Worm (Caenorhabditis elegans) whole organism, L4 larva: ENCODE data around the gene F23H11.2.

Experiments used
- F26F4.8 ChIP-seq: fragments of 200-800 bp; sonication (Bioruptor generic); conservative IDR thresholded peaks from 2 replicates; pipeline ENCODE4 v1.3.6; 2022; ENCODE audit warnings: missing genetic modification characterization, missing compliant biosample characterization
- T20F7.1 ChIP-seq: fragments of 200-800 bp; sonication (Bioruptor generic); optimal IDR thresholded peaks from 2 replicates; lab custom pipeline; 2018; ENCODE audit warnings: mild to moderate bottlenecking, missing genetic modification characterization, missing compliant biosample characterization
- T26A8.4 ChIP-seq: fragments of 200-800 bp; sonication (Bioruptor generic); IDR thresholded peaks from 2 replicates; pipeline ENCODE4 v1.3.6; 2022; ENCODE audit warnings: missing genetic modification characterization, missing compliant biosample characterization
- Y105C5A.15 ChIP-seq: fragments of 200-800 bp; sonication (Bioruptor generic); IDR thresholded peaks from 2 replicates; pipeline ENCODE4 v1.3.6; 2022; ENCODE audit warnings: missing genetic modification characterization, missing compliant biosample characterization
- Y48G9A.11 ChIP-seq: fragments of 200-800 bp; sonication (Bioruptor generic); IDR thresholded peaks from 2 replicates; pipeline ENCODE4 v1.3.6; 2022; ENCODE audit warnings: missing genetic modification reagents, missing genetic modification characterization, missing compliant biosample characterization
- aha-1 ChIP-seq: fragments of 150-350 bp; peaks from one replicate; lab custom pipeline; 2014; ENCODE audit warnings: missing biosample characterization, missing genetic modification characterization
- ama-1 ChIP-seq: fragments of 150-350 bp; optimal IDR thresholded peaks from 2 replicates; lab custom pipeline; 2014; ENCODE audit warnings: inconsistent platforms, mixed read lengths
- attf-4 ChIP-seq: sonication (generic microtip); optimal IDR thresholded peaks from 3 replicates; lab custom pipeline; 2017; ENCODE audit warnings: missing biosample characterization, missing genetic modification characterization
- ceh-82 ChIP-seq: sonication (generic microtip); optimal IDR thresholded peaks from 2 replicates; lab custom pipeline; 2017; ENCODE audit warnings: missing biosample characterization, missing genetic modification characterization
- ces-1 ChIP-seq: fragments of 150-350 bp; sonication (generic microtip); optimal IDR thresholded peaks from 4 replicates; lab custom pipeline; 2014; ENCODE audit warnings: missing biosample characterization, missing genetic modification reagents, missing genetic modification characterization
- daf-12 ChIP-seq: fragments of 150-350 bp; optimal IDR thresholded peaks from 2 replicates; lab custom pipeline; 2014; ENCODE audit warnings: missing biosample characterization, missing genetic modification reagents, missing genetic modification characterization
- daf-8 ChIP-seq: fragments of 200-800 bp; sonication (Bioruptor generic); IDR thresholded peaks from 2 replicates; pipeline ENCODE4 v1.3.6; 2022; ENCODE audit warnings: missing genetic modification characterization, missing compliant biosample characterization
- dmd-6 ChIP-seq: fragments of 200-800 bp; sonication (Bioruptor generic); IDR thresholded peaks from 2 replicates; pipeline ENCODE4 v1.3.6; 2022; ENCODE audit warnings: missing genetic modification reagents, missing genetic modification characterization, missing compliant biosample characterization
- dpl-1 ChIP-seq: fragments of 150-350 bp; optimal IDR thresholded peaks from 2 replicates; lab custom pipeline; 2014; ENCODE audit warnings: missing biosample characterization, missing genetic modification reagents, missing genetic modification characterization
- dve-1 ChIP-seq: sonication (generic microtip); optimal IDR thresholded peaks from 2 replicates; lab custom pipeline; 2017; ENCODE audit warnings: antibody characterized with exemption, mild to moderate bottlenecking, missing genetic modification characterization, missing compliant biosample characterization; ENCODE audit not compliant: insufficient read depth
- egl-43 ChIP-seq: fragments of 200-800 bp; sonication (Bioruptor generic); IDR thresholded peaks from 2 replicates; pipeline ENCODE4 v1.3.6; 2022; ENCODE audit warnings: missing genetic modification reagents, missing genetic modification characterization, missing compliant biosample characterization
- gei-8 ChIP-seq: fragments of 200-800 bp; sonication (Bioruptor generic); optimal IDR thresholded peaks from 2 replicates; lab custom pipeline; 2018; ENCODE audit warnings: mild to moderate bottlenecking, missing genetic modification characterization, missing compliant biosample characterization
- jun-1 ChIP-seq: fragments of 150-350 bp; optimal IDR thresholded peaks from 2 replicates; lab custom pipeline; 2014; ENCODE audit warnings: missing biosample characterization, missing genetic modification reagents, missing genetic modification characterization
- lin-13 ChIP-seq: fragments of 150-350 bp; optimal IDR thresholded peaks from 2 replicates; lab custom pipeline; 2014; ENCODE audit warnings: missing biosample characterization, missing genetic modification reagents, missing genetic modification characterization
- lin-15B ChIP-seq: fragments of 150-350 bp; sonication (generic microtip); optimal IDR thresholded peaks from 3 replicates; lab custom pipeline; 2014; ENCODE audit warnings: missing biosample characterization, missing genetic modification characterization
- lin-38 ChIP-seq: fragments of 200-800 bp; sonication (Bioruptor generic); IDR thresholded peaks from 2 replicates; pipeline ENCODE4 v1.3.6; 2022; ENCODE audit warnings: missing genetic modification reagents, missing genetic modification characterization, missing compliant biosample characterization
- lir-3 ChIP-seq: sonication (generic microtip); optimal IDR thresholded peaks from 2 replicates; lab custom pipeline; 2016; ENCODE audit warnings: mild to moderate bottlenecking, missing genetic modification characterization, missing compliant biosample characterization
- lsy-2 ChIP-seq, 2 experiments: fragments of 150-350 bp in 1 of 2; sonication (generic microtip) in 1 of 2; optimal IDR thresholded peaks; 2 replicates each; lab custom pipeline; 2014 to 2017; ENCODE audit warnings: missing biosample characterization in 2 of 2, missing genetic modification characterization in 2 of 2
- madf-9 ChIP-seq: fragments of 200-800 bp; sonication (Bioruptor generic); conservative IDR thresholded peaks from 2 replicates; pipeline ENCODE4 v1.3.6; 2022; ENCODE audit warnings: missing genetic modification reagents, missing genetic modification characterization, missing compliant biosample characterization
- mdt-29 ChIP-seq: fragments of 200-800 bp; sonication (Bioruptor generic); IDR thresholded peaks from 2 replicates; pipeline ENCODE4 v1.3.6; 2022; ENCODE audit warnings: missing genetic modification reagents, missing genetic modification characterization, missing compliant biosample characterization
- mep-1 ChIP-seq: fragments of 150-350 bp; sonication (generic microtip); optimal IDR thresholded peaks from 3 replicates; lab custom pipeline; 2014; ENCODE audit warnings: missing biosample characterization, missing genetic modification characterization
- mes-2 ChIP-seq: sonication (generic microtip); optimal IDR thresholded peaks from 2 replicates; lab custom pipeline; 2016; ENCODE audit warnings: missing genotype, mild to moderate bottlenecking, missing genetic modification characterization, missing compliant biosample characterization; ENCODE audit not compliant: poor library complexity, severe bottlenecking
- mxl-2 ChIP-seq: fragments of 200-800 bp; sonication (Bioruptor generic); conservative IDR thresholded peaks from 2 replicates; pipeline ENCODE4 v1.3.6; 2022; ENCODE audit warnings: missing genetic modification reagents, missing genetic modification characterization, missing compliant biosample characterization
- mxl-3 ChIP-seq: fragments of 200-800 bp; sonication (Bioruptor generic); optimal IDR thresholded peaks from 2 replicates; lab custom pipeline; 2018; ENCODE audit warnings: mild to moderate bottlenecking, missing genetic modification characterization, missing compliant biosample characterization
- nhr-111 ChIP-seq: fragments of 200-800 bp; sonication (Bioruptor generic); optimal IDR thresholded peaks from 2 replicates; lab custom pipeline; 2018; ENCODE audit warnings: mild to moderate bottlenecking, missing genetic modification characterization, missing compliant biosample characterization
- nhr-237 ChIP-seq: sonication (generic microtip); optimal IDR thresholded peaks from 2 replicates; lab custom pipeline; 2017; ENCODE audit warnings: missing biosample characterization, missing genetic modification characterization
- nhr-28 ChIP-seq: fragments of 150-350 bp; optimal IDR thresholded peaks from 2 replicates; lab custom pipeline; 2014; ENCODE audit warnings: missing biosample characterization, missing genetic modification characterization
- nhr-42 ChIP-seq: fragments of 200-800 bp; sonication (Bioruptor generic); IDR thresholded peaks from 2 replicates; pipeline ENCODE4 v1.3.6; 2022; ENCODE audit warnings: missing genetic modification characterization, missing compliant biosample characterization
- nhr-6 ChIP-seq: fragments of 150-350 bp; optimal IDR thresholded peaks from 2 replicates; lab custom pipeline; 2014; ENCODE audit warnings: missing biosample characterization, missing genetic modification characterization
- nhr-76 ChIP-seq: fragments of 150-350 bp; optimal IDR thresholded peaks from 2 replicates; lab custom pipeline; 2014; ENCODE audit warnings: missing biosample characterization, missing genetic modification characterization
- nhr-77 ChIP-seq: fragments of 150-350 bp; optimal IDR thresholded peaks from 2 replicates; lab custom pipeline; 2014; ENCODE audit warnings: missing biosample characterization, missing genetic modification characterization
- pha-4 ChIP-seq, 2 experiments: fragments of 150-350 bp in 1 of 2; fragments of 200-800 bp in 1 of 2; sonication (Bioruptor generic) in 1 of 2; IDR thresholded peaks in 1 of 2; optimal IDR thresholded peaks in 1 of 2; 2 replicates each; pipeline versions ENCODE4 v1.3.6 to Lab custom; 2014 to 2022; ENCODE audit warnings: missing genetic modification characterization in 2 of 2, missing genetic modification reagents in 2 of 2, missing biosample characterization in 1 of 2, missing compliant biosample characterization in 1 of 2
- php-3 ChIP-seq: fragments of 200-800 bp; sonication (Bioruptor generic); IDR thresholded peaks from 2 replicates; pipeline ENCODE4 v1.3.6; 2022; ENCODE audit warnings: missing genetic modification reagents, missing genetic modification characterization, missing compliant biosample characterization
- rbr-2 ChIP-seq: sonication (generic microtip); optimal IDR thresholded peaks from 2 replicates; lab custom pipeline; 2016; ENCODE audit warnings: missing genotype, missing genetic modification characterization, missing compliant biosample characterization
- sdz-12 ChIP-seq: fragments of 200-800 bp; sonication (Bioruptor generic); optimal IDR thresholded peaks from 2 replicates; lab custom pipeline; 2018; ENCODE audit warnings: mild to moderate bottlenecking, missing genetic modification characterization, missing compliant biosample characterization
- skn-1 ChIP-seq: fragments of 150-350 bp; optimal IDR thresholded peaks from 2 replicates; lab custom pipeline; 2014; ENCODE audit warnings: missing biosample characterization, missing genetic modification characterization
- snpc-1.2 ChIP-seq: fragments of 200-800 bp; sonication (Bioruptor generic); IDR thresholded peaks from 2 replicates; pipeline ENCODE4 v1.3.6; 2022; ENCODE audit warnings: missing genetic modification reagents, missing genetic modification characterization, missing compliant biosample characterization
- snpc-4 ChIP-seq: fragments of 150-350 bp; optimal IDR thresholded peaks from 2 replicates; lab custom pipeline; 2014; ENCODE audit warnings: missing biosample characterization, missing genetic modification characterization
- spr-3 ChIP-seq: fragments of 200-800 bp; sonication (Bioruptor generic); optimal IDR thresholded peaks from 2 replicates; lab custom pipeline; 2018; ENCODE audit warnings: mild to moderate bottlenecking, missing genetic modification characterization, missing compliant biosample characterization
- unc-62 ChIP-seq, 3 experiments: fragments of 150-350 bp in 1 of 3; sonication (generic microtip); optimal IDR thresholded peaks in 2 of 3; peaks in 1 of 3; 1 replicate in 1 of 3; 2 replicates in 2 of 3; lab custom pipeline; 2014 to 2017; ENCODE audit warnings: missing biosample characterization in 3 of 3, missing genetic modification characterization in 3 of 3, missing genetic modification reagents in 3 of 3, missing genotype in 1 of 3
- vab-7 ChIP-seq: fragments of 200-800 bp; sonication (Bioruptor generic); IDR thresholded peaks from 2 replicates; pipeline ENCODE4 v1.3.6; 2022; ENCODE audit warnings: missing genetic modification reagents, missing genetic modification characterization, missing compliant biosample characterization
- zag-1 ChIP-seq: fragments of 150-350 bp; optimal IDR thresholded peaks from 2 replicates; lab custom pipeline; 2014; ENCODE audit warnings: missing biosample characterization, missing genetic modification characterization
- zip-11 ChIP-seq: fragments of 200-800 bp; sonication (Bioruptor generic); IDR thresholded peaks from 2 replicates; pipeline ENCODE4 v1.3.6; 2022; ENCODE audit warnings: missing genetic modification characterization, missing compliant biosample characterization
- zip-2 ChIP-seq: fragments of 150-350 bp; optimal IDR thresholded peaks from 2 replicates; lab custom pipeline; 2014; ENCODE audit warnings: missing biosample characterization, missing genetic modification characterization
- ztf-11 ChIP-seq: fragments of 150-350 bp; optimal IDR thresholded peaks from 2 replicates; lab custom pipeline; 2014; ENCODE audit warnings: missing biosample characterization, missing genetic modification characterization

Gene F23H11.2

ce11 chrIII:907311-907710, 11.8 kb downstream of the F23H11.2 start, which contains the start of gene F23H11.4:
Gene F23H11.4, minus strand, starts transcription at chrIII:907539.
- TF ChIP-seq skn-1 (tag; lab: Kevin White, UChicago): no peak
- no peak for TF ChIP-seq ceh-82 (tag; lab: Kevin White, UChicago)
- peak; percentile 73 for TF ChIP-seq aha-1 (tag; lab: Kevin White, UChicago)
- TF ChIP-seq, all 104 proteins: peak for 1

- TF ChIP-seq Y48G9A.11 (GFP tag; lab: Robert Waterston, UW) (no peak), T20F7.1 (GFP tag; lab: Kevin White, UChicago) (no peak), pha-4 (GFP tag; IDR thresholded peaks at IDR 0.05; lab: Robert Waterston, UW) (no peak), pha-4 (tag; optimal IDR thresholded peaks at IDR 0.05; lab: Kevin White, UChicago) (no peak), ceh-82 (tag; lab: Kevin White, UChicago) (no peak), lin-13 (GFP tag; lab: Kevin White, UChicago) (no peak), mdt-29 (no peak), sdz-12 (no peak), nhr-76 (tag; lab: Kevin White, UChicago) (no peak), daf-12 (tag; lab: Kevin White, UChicago) (no peak), F26F4.8 (GFP tag; lab: Robert Waterston, UW) (no peak), mxl-2 (GFP tag; lab: Robert Waterston, UW) (no peak), zip-2 (tag; lab: Kevin White, UChicago) (no peak), lsy-2 (tag; optimal IDR thresholded peaks at IDR 0.05; lab: Kevin White, UChicago) (no peak), attf-4 (no peak), mep-1 (tag; lab: Kevin White, UChicago) (peak; percentile 22), madf-9 (GFP tag; lab: Robert Waterston, UW) (no peak), egl-43 (GFP tag; lab: Robert Waterston, UW) (no peak), zag-1 (no peak), lin-15B (tag; lab: Kevin White, UChicago) (no peak), nhr-28 (tag; lab: Kevin White, UChicago) (no peak), mes-2 (tag; lab: Kevin White, UChicago) (peak; percentile 9), rbr-2 (no peak), ztf-11 (tag; lab: Kevin White, UChicago) (no peak), ama-1 (lab: Kevin White, UChicago) (no peak), T26A8.4 (peak; percentile 46; the same call in 1 of the 2 replicates), snpc-4 (tag; lab: Kevin White, UChicago) (no peak), nhr-111 (GFP tag; lab: Kevin White, UChicago) (no peak), unc-62 (GFP tag; optimal IDR thresholded peaks at IDR 0.05 in 1 of 2; lab: Kevin White, UChicago) (peak in 1 of 2 experiments; percentile 95), unc-62 (tag; optimal IDR thresholded peaks at IDR 0.05; lab: Kevin White, UChicago) (no peak), nhr-237 (tag; lab: Kevin White, UChicago) (no peak), php-3 (GFP tag; lab: Robert Waterston, UW) (no peak), dmd-6 (no peak), spr-3 (GFP tag; lab: Kevin White, UChicago) (no peak), dpl-1 (GFP tag; lab: Kevin White, UChicago) (no peak), zip-11 (GFP tag; lab: Robert Waterston, UW) (no peak), ces-1 (GFP tag; lab: Kevin White, UChicago) (no peak), vab-7 (GFP tag; lab: Robert Waterston, UW) (no peak), snpc-1.2 (GFP tag; lab: Robert Waterston, UW) (no peak), daf-8 (GFP tag; lab: Robert Waterston, UW) (no peak), gei-8 (no peak), mxl-3 (no peak), Y105C5A.15 (GFP tag; lab: Robert Waterston, UW) (no peak), jun-1 (tag; lab: Kevin White, UChicago) (peak; percentile 43), nhr-42 (GFP tag; lab: Robert Waterston, UW) (no peak), nhr-6 (tag; lab: Kevin White, UChicago) (peak; percentile 62), aha-1 (tag; lab: Kevin White, UChicago) (no peak), dve-1 (tag; lab: Kevin White, UChicago) (peak; percentile 39), nhr-77 (tag; lab: Kevin White, UChicago) (no peak), lin-38 (no peak), lir-3 (tag; lab: Kevin White, UChicago) (no peak)
These were observed 12.4 kb downstream of the F23H11.2 start for ce11 chrIII:907990-908389.
